Fruit fly (Drosophila melanogaster): ENCODE results near the gene Ctl2.
A peak's percentile ranks its signal among the peaks of the same experiment; 100 is the strongest.

The Ctl2 gene

DNA sequence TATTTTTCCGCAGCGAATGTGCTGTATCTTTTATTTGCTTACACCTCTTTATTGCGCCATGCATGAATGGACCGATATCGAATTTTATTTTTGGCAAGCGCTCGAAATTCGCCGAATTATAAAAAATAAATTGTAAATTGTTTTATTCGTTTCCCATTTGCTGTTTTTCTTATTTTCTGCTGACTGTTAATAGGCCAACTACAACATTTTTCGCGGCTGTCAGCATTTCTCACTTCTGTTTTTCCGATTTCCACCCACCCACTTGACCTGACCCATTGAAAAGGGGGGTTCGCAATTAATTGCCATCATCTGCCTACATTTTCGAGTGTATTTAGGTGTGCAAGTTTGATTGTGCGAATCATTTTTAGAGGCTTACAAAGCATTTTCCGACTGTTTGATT, 46.6 kb upstream of the Ctl2 start:
- TF ChIP-seq Usf (GFP tag; optimal IDR thresholded peaks at IDR 0.05), result no peak
- TF ChIP-seq CG8281 (tag; optimal IDR thresholded peaks at IDR 0.05), result no peak
- TF ChIP-seq Max (GFP tag; optimal IDR thresholded peaks at IDR 0.05), result no peak
- no peak for TF ChIP-seq CG1233 (GFP tag; optimal IDR thresholded peaks at IDR 0.05)
- TF ChIP-seq HHEX (GFP tag; optimal IDR thresholded peaks at IDR 0.05), result no peak

DNA sequence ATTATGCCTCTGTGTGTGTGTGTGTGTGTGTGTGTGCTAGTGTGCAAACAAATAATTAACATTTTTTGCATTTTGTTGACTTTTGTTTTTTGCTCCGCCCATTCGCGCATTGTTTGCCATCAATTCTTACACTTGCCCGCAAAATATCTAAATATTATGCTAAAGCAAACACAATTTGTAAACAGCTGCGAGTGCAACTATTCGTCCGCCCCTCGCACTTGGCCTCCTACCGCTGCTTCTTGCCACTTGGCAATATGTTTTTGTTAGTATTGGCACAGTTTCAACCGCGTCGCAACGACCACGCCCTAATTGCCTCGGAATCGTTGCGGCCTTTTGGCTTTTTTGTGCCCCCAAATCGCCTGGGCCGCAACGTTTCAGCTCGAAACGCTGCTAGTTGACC, 45.6 kb upstream of the Ctl2 start:
- TF ChIP-seq lab (GFP tag; optimal IDR thresholded peaks at IDR 0.05), result peak; percentile 27
- 0 out of 2 replicates have a peak, but pooled peaks have one; percentile 27 for TF ChIP-seq sob (GFP tag; IDR thresholded peaks at IDR 0.05)
- 0 out of 2 replicates have a peak, but pooled peaks have one; percentile 30 for TF ChIP-seq CG5953 (GFP tag; IDR thresholded peaks at IDR 0.05)
- peak; percentile 59; the same call in 1 of the 3 replicates for TF ChIP-seq CG6175 (GFP tag; IDR thresholded peaks at IDR 0.05)
- 0 out of 3 replicates have a peak, but pooled peaks have one; percentile 11 for TF ChIP-seq row (GFP tag; IDR thresholded peaks at IDR 0.05)
- peak; percentile 26 for TF ChIP-seq Meics (GFP tag; optimal IDR thresholded peaks at IDR 0.05)
- TF ChIP-seq CG30403 (GFP tag; optimal IDR thresholded peaks at IDR 0.05), result no peak
- peak; percentile 17; the same call in 1 of the 2 replicates for TF ChIP-seq ara (GFP tag; IDR thresholded peaks at IDR 0.05)
- peak; percentile 31 for TF ChIP-seq sd (tag; optimal IDR thresholded peaks at IDR 0.05)
- TF ChIP-seq CG15269 (tag; optimal IDR thresholded peaks at IDR 0.05), result peak; percentile 13
- peak; percentile 13 for TF ChIP-seq Asciz (GFP tag; optimal IDR thresholded peaks at IDR 0.05)
- 0 out of 2 replicates have a peak, but pooled peaks have one; percentile 10 for TF ChIP-seq chm (GFP tag; IDR thresholded peaks at IDR 0.05)
- TF ChIP-seq CG15601 (tag; optimal IDR thresholded peaks at IDR 0.05), result no peak
- TF ChIP-seq nerfin-2 (GFP tag; IDR thresholded peaks at IDR 0.05; ENCODE audit: partially characterized antibody), result no peak
- TF ChIP-seq CG13296 (GFP tag; optimal IDR thresholded peaks at IDR 0.05), result peak; percentile 14
- no peak for TF ChIP-seq CG6272 (GFP tag; IDR thresholded peaks at IDR 0.05)
- peak; percentile 6 for TF ChIP-seq CG17385 (GFP tag; optimal IDR thresholded peaks at IDR 0.05)
- TF ChIP-seq CG6765 (GFP tag; optimal IDR thresholded peaks at IDR 0.05), result peak; percentile 7
- peak; percentile 2 for TF ChIP-seq CG9876 (GFP tag; optimal IDR thresholded peaks at IDR 0.05)
- peak; percentile 12 for TF ChIP-seq CG15479 (GFP tag; optimal IDR thresholded peaks at IDR 0.05)
- peak; percentile 1 for TF ChIP-seq CG1603 (tag; optimal IDR thresholded peaks at IDR 0.05)
- no peak for TF ChIP-seq E2f2 (GFP tag; IDR thresholded peaks at IDR 0.05)
- no peak for TF ChIP-seq pan (optimal IDR thresholded peaks at IDR 0.05)
- peak in 1 of 2 experiments; percentile 6 for TF ChIP-seq pan (GFP tag; optimal IDR thresholded peaks at IDR 0.05 in 1 of 2, IDR thresholded peaks at IDR 0.05 in 1 of 2)
- no peak for TF ChIP-seq CG9727 (GFP tag; optimal IDR thresholded peaks at IDR 0.05)
- TF ChIP-seq Hmr (GFP tag; optimal IDR thresholded peaks at IDR 0.05), result peak; percentile 34
- 0 out of 2 replicates have a peak, but pooled peaks have one; percentile 24 for TF ChIP-seq slbo (GFP tag; IDR thresholded peaks at IDR 0.05)
- TF ChIP-seq CG8290 (GFP tag; optimal IDR thresholded peaks at IDR 0.05), result no peak
- peak in 1 of 2 experiments; percentile 36 for TF ChIP-seq CG8290 (tag; optimal IDR thresholded peaks at IDR 0.05)
- peak; percentile 34 for TF ChIP-seq CG12769 (tag; optimal IDR thresholded peaks at IDR 0.05)
- peak; percentile 35 for TF ChIP-seq CG18476 (GFP tag; optimal IDR thresholded peaks at IDR 0.05)
- peak; percentile 36 for TF ChIP-seq ATbp (GFP tag; optimal IDR thresholded peaks at IDR 0.05)
- peak; percentile 22 for TF ChIP-seq CG2678 (tag; optimal IDR thresholded peaks at IDR 0.05)
- TF ChIP-seq seq (GFP tag; IDR thresholded peaks at IDR 0.05), result peak; percentile 52
- TF ChIP-seq CG10209 (GFP tag; optimal IDR thresholded peaks at IDR 0.05), result peak; percentile 2
- 0 out of 2 replicates have a peak, but pooled peaks have one; percentile 6 for TF ChIP-seq Drgx (GFP tag; IDR thresholded peaks at IDR 0.05)
- TF ChIP-seq CG4282 (GFP tag; optimal IDR thresholded peaks at IDR 0.05), result no peak
- TF ChIP-seq zen (tag; optimal IDR thresholded peaks at IDR 0.05), result no peak
- TF ChIP-seq chinmo (GFP tag; IDR thresholded peaks at IDR 0.05; ENCODE audit: partially characterized antibody), result 0 out of 4 replicates have a peak, but pooled peaks have one; percentile 6
- no peak for TF ChIP-seq CG6854 (GFP tag; optimal IDR thresholded peaks at IDR 0.05)
- TF ChIP-seq hkb (optimal IDR thresholded peaks at IDR 0.05), result no peak
- TF ChIP-seq hkb (GFP tag; IDR thresholded peaks at IDR 0.05), result peak; percentile 46; the same call in 1 of the 2 replicates
- TF ChIP-seq rib (GFP tag; IDR thresholded peaks at IDR 0.05), result 0 out of 2 replicates have a peak, but pooled peaks have one; percentile 12
- peak; percentile 15 for TF ChIP-seq CG17359 (tag; optimal IDR thresholded peaks at IDR 0.05)
